Worm (Caenorhabditis elegans) whole organism, L1 larva: Measurements from ENCODE around the gene oatr-1.
A peak's percentile ranks its signal among the peaks of the same experiment; 100 is the strongest.

ENCODE experiments used
- C04F5.9 ChIP-seq: sonication (generic microtip); optimal IDR thresholded peaks from 2 replicates; lab custom pipeline; 2016; ENCODE audit warnings: missing genetic modification characterization, missing compliant biosample characterization
- aha-1 ChIP-seq: fragments of 150-350 bp; optimal IDR thresholded peaks from 2 replicates; lab custom pipeline; 2014; ENCODE audit warnings: missing biosample characterization, missing genetic modification characterization
- aly-2 ChIP-seq: fragments of 150-350 bp; optimal IDR thresholded peaks from 2 replicates; lab custom pipeline; 2014; ENCODE audit warnings: missing biosample characterization, missing genetic modification characterization
- ama-1 ChIP-seq: fragments of 150-350 bp; optimal IDR thresholded peaks from 2 replicates; lab custom pipeline; 2014
- ceh-63 ChIP-seq: fragments of 200-800 bp; sonication (Bioruptor generic); optimal IDR thresholded peaks from 2 replicates; lab custom pipeline; 2018; ENCODE audit warnings: mild to moderate bottlenecking, missing genetic modification characterization, missing compliant biosample characterization
- ceh-8 ChIP-seq: fragments of 200-800 bp; sonication (Bioruptor generic); optimal IDR thresholded peaks from 2 replicates; lab custom pipeline; 2018; ENCODE audit warnings: mild to moderate bottlenecking, missing genetic modification characterization, moderate library complexity, missing compliant biosample characterization
- ceh-88 ChIP-seq: fragments of 200-800 bp; sonication (Bioruptor generic); IDR thresholded peaks from 2 replicates; pipeline ENCODE4 v1.3.6; 2022; ENCODE audit warnings: missing genetic modification characterization, missing compliant biosample characterization
- ceh-90 ChIP-seq: sonication (generic microtip); optimal IDR thresholded peaks from 2 replicates; lab custom pipeline; 2016; ENCODE audit warnings: missing genetic modification characterization, missing compliant biosample characterization
- ces-1 ChIP-seq: fragments of 150-350 bp; optimal IDR thresholded peaks from 2 replicates; lab custom pipeline; 2014; ENCODE audit warnings: missing biosample characterization, missing genetic modification reagents, missing genetic modification characterization
- dpl-1 ChIP-seq, 3 experiments: fragments of 150-350 bp in 2 of 3; sonication (generic microtip) in 1 of 3; optimal IDR thresholded peaks; 2 replicates each; lab custom pipeline; 2014 to 2017; ENCODE audit warnings: missing biosample characterization in 3 of 3, missing genetic modification characterization in 3 of 3, missing genetic modification reagents in 3 of 3
- efl-3 ChIP-seq: fragments of 200-800 bp; sonication (Bioruptor generic); optimal IDR thresholded peaks from 2 replicates; lab custom pipeline; 2018; ENCODE audit warnings: mild to moderate bottlenecking, missing genetic modification characterization, missing compliant biosample characterization
- egl-13 ChIP-seq: sonication (generic microtip); optimal IDR thresholded peaks from 2 replicates; lab custom pipeline; 2016; ENCODE audit warnings: missing genotype, missing genetic modification reagents, missing genetic modification characterization, missing compliant biosample characterization
- egl-27 ChIP-seq, 2 experiments: fragments of 150-350 bp in 1 of 2; sonication (generic microtip); optimal IDR thresholded peaks; 3 replicates each; lab custom pipeline; 2017 to 2018; ENCODE audit warnings: missing biosample characterization in 2 of 2, missing genetic modification characterization in 2 of 2, missing genetic modification reagents in 2 of 2
- elt-2 ChIP-seq: sonication (generic microtip); optimal IDR thresholded peaks from 2 replicates; lab custom pipeline; 2016; ENCODE audit warnings: missing genetic modification characterization, mild to moderate bottlenecking, inconsistent platforms, missing compliant biosample characterization, missing genetic modification reagents
- ets-5 ChIP-seq: fragments of 200-800 bp; sonication (Bioruptor generic); IDR thresholded peaks from 2 replicates; pipeline ENCODE4 v1.3.6; 2022; ENCODE audit warnings: missing genetic modification characterization, missing compliant biosample characterization
- fkh-8 ChIP-seq: sonication (generic microtip); optimal IDR thresholded peaks from 2 replicates; lab custom pipeline; 2016; ENCODE audit warnings: mild to moderate bottlenecking, missing genetic modification characterization, missing compliant biosample characterization
- grh-1 ChIP-seq: fragments of 200-800 bp; sonication (Bioruptor generic); IDR thresholded peaks from 2 replicates; pipeline ENCODE4 v1.3.6; 2022; ENCODE audit warnings: missing genetic modification reagents, missing genetic modification characterization, missing compliant biosample characterization
- hlh-4 ChIP-seq: sonication (generic microtip); optimal IDR thresholded peaks from 2 replicates; lab custom pipeline; 2016; ENCODE audit warnings: mild to moderate bottlenecking, missing genetic modification characterization, missing compliant biosample characterization
- hpl-2 ChIP-seq: fragments of 150-350 bp; optimal IDR thresholded peaks from 2 replicates; lab custom pipeline; 2014; ENCODE audit warnings: missing biosample characterization, missing genetic modification reagents, missing genetic modification characterization
- irx-1 ChIP-seq: sonication (generic microtip); optimal IDR thresholded peaks from 2 replicates; lab custom pipeline; 2016; ENCODE audit warnings: missing genetic modification characterization, missing compliant biosample characterization
- jun-1 ChIP-seq: fragments of 150-350 bp; optimal IDR thresholded peaks from 2 replicates; lab custom pipeline; 2014; ENCODE audit warnings: missing biosample characterization, missing genetic modification reagents, missing genetic modification characterization
- lin-14 ChIP-seq: fragments of 200-800 bp; sonication (Bioruptor generic); optimal IDR thresholded peaks from 2 replicates; lab custom pipeline; 2018; ENCODE audit warnings: mild to moderate bottlenecking, missing genetic modification characterization, moderate library complexity, missing compliant biosample characterization
- lin-35 ChIP-seq, 2 experiments: fragments of 150-350 bp; optimal IDR thresholded peaks; 2 replicates each; lab custom pipeline; 2014; ENCODE audit warnings: missing biosample characterization in 2 of 2, missing genetic modification characterization in 2 of 2, missing genetic modification reagents in 2 of 2
- lin-39 ChIP-seq: fragments of 150-350 bp; optimal IDR thresholded peaks from 2 replicates; lab custom pipeline; 2014; ENCODE audit warnings: missing biosample characterization, missing genetic modification reagents, missing genetic modification characterization
- lir-3 ChIP-seq: sonication (generic microtip); optimal IDR thresholded peaks from 2 replicates; lab custom pipeline; 2016; ENCODE audit warnings: mild to moderate bottlenecking, missing genetic modification characterization, moderate library complexity, missing compliant biosample characterization; ENCODE audit not compliant: poor library complexity
- lsy-2 ChIP-seq, 2 experiments: fragments of 150-350 bp; optimal IDR thresholded peaks; 2 replicates each; lab custom pipeline; 2014; ENCODE audit warnings: missing biosample characterization in 2 of 2, missing genetic modification characterization in 2 of 2
- mab-9 ChIP-seq: fragments of 200-800 bp; sonication (Bioruptor generic); IDR thresholded peaks from 2 replicates; pipeline ENCODE4 v1.3.6; 2022; ENCODE audit warnings: missing genetic modification reagents, missing genetic modification characterization, missing compliant biosample characterization
- mdl-1 ChIP-seq, 2 experiments: fragments of 150-350 bp; optimal IDR thresholded peaks; 2 replicates each; lab custom pipeline; 2014 to 2017; ENCODE audit warnings: missing biosample characterization in 2 of 2, missing genetic modification characterization in 2 of 2, inconsistent platforms in 1 of 2
- mep-1 ChIP-seq: fragments of 150-350 bp; optimal IDR thresholded peaks from 2 replicates; lab custom pipeline; 2014; ENCODE audit warnings: missing biosample characterization, missing genetic modification characterization
- nhr-12 ChIP-seq: sonication (generic microtip); optimal IDR thresholded peaks from 2 replicates; lab custom pipeline; 2017; ENCODE audit warnings: missing biosample characterization, missing genetic modification characterization
- nhr-19 ChIP-seq: fragments of 200-800 bp; sonication (Bioruptor generic); conservative IDR thresholded peaks from 2 replicates; pipeline ENCODE4 v1.3.6; 2022; ENCODE audit warnings: missing genetic modification characterization, missing compliant biosample characterization
- nhr-20 ChIP-seq: sonication (generic microtip); optimal IDR thresholded peaks from 2 replicates; lab custom pipeline; 2016; ENCODE audit warnings: mild to moderate bottlenecking, missing genetic modification characterization, missing compliant biosample characterization
- nhr-28 ChIP-seq: fragments of 150-350 bp; optimal IDR thresholded peaks from 2 replicates; lab custom pipeline; 2014; ENCODE audit warnings: missing biosample characterization, missing genetic modification characterization
- nhr-71 ChIP-seq: sonication (generic microtip); optimal IDR thresholded peaks from 2 replicates; lab custom pipeline; 2016; ENCODE audit warnings: mild to moderate bottlenecking, missing genetic modification characterization, moderate library complexity, missing compliant biosample characterization
- nhr-76 ChIP-seq: sonication (generic microtip); optimal IDR thresholded peaks from 2 replicates; lab custom pipeline; 2017; ENCODE audit warnings: missing biosample characterization, missing genetic modification characterization
- nhr-77 ChIP-seq: fragments of 150-350 bp; optimal IDR thresholded peaks from 2 replicates; lab custom pipeline; 2014; ENCODE audit warnings: missing biosample characterization, missing genetic modification characterization
- nhr-85 ChIP-seq: sonication (generic microtip); peaks from one replicate; lab custom pipeline; 2016; ENCODE audit warnings: missing genetic modification characterization, inconsistent platforms, missing compliant biosample characterization
- nhr-90 ChIP-seq: sonication (generic microtip); optimal IDR thresholded peaks from 2 replicates; lab custom pipeline; 2016; ENCODE audit warnings: mild to moderate bottlenecking, missing genetic modification characterization, missing compliant biosample characterization; ENCODE audit not compliant: poor library complexity
- pag-3 ChIP-seq: sonication (generic microtip); optimal IDR thresholded peaks from 2 replicates; lab custom pipeline; 2017; ENCODE audit warnings: missing genetic modification characterization, mild to moderate bottlenecking, missing compliant biosample characterization, antibody characterized with exemption, borderline replicate concordance; ENCODE audit not compliant: insufficient read depth
- pax-3 ChIP-seq: fragments of 200-800 bp; sonication (Bioruptor generic); optimal IDR thresholded peaks from 2 replicates; lab custom pipeline; 2018; ENCODE audit warnings: mild to moderate bottlenecking, missing genetic modification characterization, moderate library complexity, missing compliant biosample characterization
- rnt-1 ChIP-seq: sonication (generic microtip); optimal IDR thresholded peaks from 2 replicates; lab custom pipeline; 2016; ENCODE audit warnings: mild to moderate bottlenecking, missing genetic modification characterization, moderate library complexity, missing compliant biosample characterization
- skn-1 ChIP-seq: fragments of 150-350 bp; optimal IDR thresholded peaks from 2 replicates; lab custom pipeline; 2014; ENCODE audit warnings: missing biosample characterization, missing genetic modification characterization
- sptf-1 ChIP-seq: fragments of 150-350 bp; optimal IDR thresholded peaks from 2 replicates; lab custom pipeline; 2014; ENCODE audit warnings: missing biosample characterization, missing genetic modification characterization
- swsn-7 ChIP-seq: sonication (generic microtip); optimal IDR thresholded peaks from 2 replicates; lab custom pipeline; 2016; ENCODE audit warnings: missing genetic modification characterization, missing compliant biosample characterization
- tlp-1 ChIP-seq: fragments of 150-350 bp; optimal IDR thresholded peaks from 2 replicates; lab custom pipeline; 2014; ENCODE audit warnings: missing biosample characterization, missing genetic modification characterization
- unc-30 ChIP-seq: sonication (generic microtip); optimal IDR thresholded peaks from 2 replicates; lab custom pipeline; 2017; ENCODE audit warnings: missing biosample characterization, missing genetic modification characterization
- unc-62 ChIP-seq: fragments of 150-350 bp; optimal IDR thresholded peaks from 2 replicates; lab custom pipeline; 2014; ENCODE audit warnings: missing biosample characterization, missing genetic modification reagents, missing genetic modification characterization
- unc-98 ChIP-seq: fragments of 200-800 bp; sonication (Bioruptor generic); IDR thresholded peaks from 2 replicates; pipeline ENCODE4 v1.3.6; 2022; ENCODE audit warnings: missing genetic modification characterization, missing compliant biosample characterization
- vab-15 ChIP-seq: sonication (generic microtip); optimal IDR thresholded peaks from 2 replicates; lab custom pipeline; 2017; ENCODE audit warnings: missing genotype, mild to moderate bottlenecking, missing genetic modification characterization, missing compliant biosample characterization
- zip-4 ChIP-seq: fragments of 200-800 bp; sonication (Bioruptor generic); optimal IDR thresholded peaks from 2 replicates; lab custom pipeline; 2018; ENCODE audit warnings: mild to moderate bottlenecking, missing genetic modification characterization, moderate library complexity, missing compliant biosample characterization

Gene oatr-1

ce11 chrIII:6379129-6379528 lies 16.9 kb downstream of the oatr-1 start, which contains the start of gene C16A3.6 (continued):
- TF ChIP-seq grh-1 (GFP tag; lab: Robert Waterston, UW), result no peak
- TF ChIP-seq mdl-1 (tag; optimal IDR thresholded peaks at IDR 0.05; lab: Kevin White, UChicago), result no peak
- no peak for TF ChIP-seq nhr-28
- TF ChIP-seq hpl-2 (GFP tag; lab: Kevin White, UChicago), result no peak
- TF ChIP-seq lin-35 (GFP tag; optimal IDR thresholded peaks at IDR 0.05; lab: Kevin White, UChicago), result peak in 1 of 2 experiments; percentile 53
- TF ChIP-seq unc-30 (tag; lab: Kevin White, UChicago), result no peak
- TF ChIP-seq aly-2, result peak; percentile 33
- TF ChIP-seq fkh-8 (tag; lab: Kevin White, UChicago), result no peak
- TF ChIP-seq lir-3 (tag; lab: Kevin White, UChicago), result no peak
- TF ChIP-seq ama-1, result no peak
- peak; percentile 30 for TF ChIP-seq nhr-71
- no peak for TF ChIP-seq hlh-4 (tag; lab: Kevin White, UChicago)
- no peak for TF ChIP-seq C04F5.9 (tag; lab: Kevin White, UChicago)
- no peak for TF ChIP-seq vab-15 (tag; lab: Kevin White, UChicago)
- TF ChIP-seq ceh-8 (GFP tag; lab: Kevin White, UChicago), result no peak
- no peak for TF ChIP-seq pax-3 (tag; lab: Kevin White, UChicago)
- no peak for TF ChIP-seq lin-39 (tag; lab: Kevin White, UChicago)
- no peak for TF ChIP-seq swsn-7 (tag; lab: Kevin White, UChicago)
- no peak for TF ChIP-seq aha-1 (tag; lab: Kevin White, UChicago)
- no peak for TF ChIP-seq efl-3 (GFP tag; lab: Kevin White, UChicago)
- no peak for TF ChIP-seq unc-98
- no peak for TF ChIP-seq irx-1 (tag; lab: Kevin White, UChicago)
- TF ChIP-seq ces-1, result no peak
- no peak for TF ChIP-seq ets-5
- TF ChIP-seq nhr-12 (tag; lab: Kevin White, UChicago), result no peak
- no peak for TF ChIP-seq jun-1
- no peak for TF ChIP-seq ceh-88 (GFP tag; lab: Robert Waterston, UW)
- TF ChIP-seq pag-3, result no peak
- no peak for TF ChIP-seq nhr-77 (tag; lab: Kevin White, UChicago)
- no peak for TF ChIP-seq nhr-85 (tag; lab: Kevin White, UChicago)
- TF ChIP-seq ceh-63 (GFP tag; lab: Kevin White, UChicago), result no peak
- TF ChIP-seq elt-2 (tag; lab: Kevin White, UChicago), result no peak
- no peak for TF ChIP-seq sptf-1 (tag; lab: Kevin White, UChicago)
- TF ChIP-seq tlp-1, result no peak
- TF ChIP-seq zip-4, result no peak
- peak in 2 of 3 experiments; percentile 24 to 47 for TF ChIP-seq dpl-1 (GFP tag; optimal IDR thresholded peaks at IDR 0.05; lab: Kevin White, UChicago)
- peak; percentile 24 for TF ChIP-seq nhr-20 (tag; lab: Kevin White, UChicago)
- TF ChIP-seq nhr-19 (GFP tag; lab: Robert Waterston, UW), result no peak
- no peak for TF ChIP-seq unc-62
- TF ChIP-seq egl-13 (tag; lab: Kevin White, UChicago), result no peak
- no peak for TF ChIP-seq skn-1
- TF ChIP-seq nhr-90, result no peak
- no peak for TF ChIP-seq rnt-1 (tag; lab: Kevin White, UChicago)
- peak; percentile 49 to 73 for TF ChIP-seq lsy-2 (tag; optimal IDR thresholded peaks at IDR 0.05; lab: Kevin White, UChicago)
- no peak for TF ChIP-seq nhr-76 (tag; lab: Kevin White, UChicago)
- TF ChIP-seq egl-27 (tag; optimal IDR thresholded peaks at IDR 0.05; lab: Kevin White, UChicago), result no peak
- no peak for TF ChIP-seq ceh-90 (tag; lab: Kevin White, UChicago)
- TF ChIP-seq lin-14 (GFP tag; lab: Kevin White, UChicago), result no peak
- TF ChIP-seq mep-1, result peak; percentile 51
- TF ChIP-seq mab-9 (GFP tag; lab: Robert Waterston, UW), result peak; percentile 43; the same call in 1 of the 2 replicates
